Fruit fly (Drosophila melanogaster) whole organism, embryonic: ENCODE data around the gene CG32708.

Experiments used
- Bgb ChIP-seq: fragments of 200-800 bp; sonication (Bioruptor generic); IDR thresholded peaks from 2 replicates; pipeline ENCODE4 v1.3.6; 2022; ENCODE audit warnings: missing biosample characterization, missing genetic modification characterization; ENCODE audit not compliant: partially characterized antibody
- Bteb2 ChIP-seq: fragments of 200-800 bp; sonication (Bioruptor generic); optimal IDR thresholded peaks from 2 replicates; lab custom pipeline; 2016; ENCODE audit warnings: missing biosample characterization, missing genetic modification characterization
- CG1024 ChIP-seq: fragments of 200-800 bp; sonication (Bioruptor generic); IDR thresholded peaks from 2 replicates; pipeline ENCODE4 v1.3.6; 2022; ENCODE audit warnings: missing biosample characterization, missing genetic modification characterization
- CG11504 ChIP-seq: fragments of 200-800 bp; sonication (Bioruptor generic); optimal IDR thresholded peaks from 3 replicates; lab custom pipeline; 2019; ENCODE audit warnings: missing biosample characterization, mild to moderate bottlenecking, missing genetic modification characterization, moderate library complexity
- CG17186 ChIP-seq: fragments of 200-800 bp; sonication (Bioruptor generic); optimal IDR thresholded peaks from 3 replicates; lab custom pipeline; 2017; ENCODE audit warnings: missing biosample characterization, missing genetic modification reagents, missing genetic modification characterization
- CG17612 ChIP-seq: fragments of 200-800 bp; sonication (Bioruptor generic); IDR thresholded peaks from 2 replicates; pipeline ENCODE4 v1.3.6; 2022; ENCODE audit warnings: missing biosample characterization, missing genetic modification characterization
- CG18262 ChIP-seq: fragments of 200-800 bp; optimal IDR thresholded peaks from 3 replicates; lab custom pipeline; 2019; ENCODE audit warnings: missing biosample characterization, mild to moderate bottlenecking, missing genetic modification characterization, moderate library complexity
- CG2678 ChIP-seq: fragments of 200-800 bp; sonication (Bioruptor generic); optimal IDR thresholded peaks from 3 replicates; lab custom pipeline; 2019; ENCODE audit warnings: missing biosample characterization, mild to moderate bottlenecking, missing genetic modification characterization, moderate library complexity
- CG31441 ChIP-seq: fragments of 200-800 bp; sonication (Bioruptor generic); IDR thresholded peaks from 2 replicates; pipeline ENCODE4 v1.3.6; 2022; ENCODE audit warnings: missing biosample characterization, missing genetic modification characterization
- CG33213 ChIP-seq: fragments of 200-800 bp; sonication (Bioruptor generic); optimal IDR thresholded peaks from 3 replicates; lab custom pipeline; 2016; ENCODE audit warnings: missing biosample characterization, missing genetic modification characterization
- CG34224 ChIP-seq: fragments of 200-800 bp; sonication (Bioruptor generic); IDR thresholded peaks from 3 replicates; pipeline ENCODE4 v1.3.6; 2022; ENCODE audit warnings: missing biosample characterization, missing genetic modification characterization; ENCODE audit not compliant: partially characterized antibody
- CG4854 ChIP-seq: fragments of 200-800 bp; sonication (Bioruptor generic); optimal IDR thresholded peaks from 2 replicates; lab custom pipeline; 2016; ENCODE audit warnings: missing biosample characterization, missing genetic modification characterization, inconsistent platforms
- CG7745 ChIP-seq: fragments of 200-800 bp; sonication (Bioruptor generic); optimal IDR thresholded peaks from 2 replicates; lab custom pipeline; 2018; ENCODE audit warnings: missing biosample characterization, mild to moderate bottlenecking, missing genetic modification characterization, moderate library complexity
- CG7928 ChIP-seq: fragments of 200-800 bp; sonication (Bioruptor generic); optimal IDR thresholded peaks from 2 replicates; lab custom pipeline; 2017; ENCODE audit warnings: missing biosample characterization, mild to moderate bottlenecking, missing genetic modification characterization
- CG8281 ChIP-seq: fragments of 200-800 bp; sonication (Bioruptor generic); optimal IDR thresholded peaks from 2 replicates; lab custom pipeline; 2018; ENCODE audit warnings: missing biosample characterization, mild to moderate bottlenecking, missing genetic modification characterization, moderate library complexity
- CG8765 ChIP-seq: fragments of 200-800 bp; sonication (Bioruptor generic); IDR thresholded peaks from 2 replicates; pipeline ENCODE4 v1.3.6; 2022; ENCODE audit warnings: missing biosample characterization, missing genetic modification characterization
- Camta ChIP-seq: fragments of 200-800 bp; sonication (Bioruptor generic); optimal IDR thresholded peaks from 2 replicates; lab custom pipeline; 2016; ENCODE audit warnings: missing biosample characterization, missing genetic modification characterization
- Ets65A ChIP-seq: fragments of 200-800 bp; sonication (Bioruptor generic); peaks from one replicate; lab custom pipeline; 2016; ENCODE audit warnings: missing biosample characterization, missing genetic modification characterization
- Ets97D ChIP-seq: fragments of 200-800 bp; sonication (Bioruptor generic); optimal IDR thresholded peaks from 3 replicates; lab custom pipeline; 2016; ENCODE audit warnings: missing biosample characterization, missing genetic modification characterization
- Gug ChIP-seq: fragments of 200-800 bp; sonication (Bioruptor generic); IDR thresholded peaks from 4 replicates; pipeline ENCODE4 v1.3.6; 2022; ENCODE audit warnings: missing biosample characterization, missing genetic modification characterization
- HmgZ ChIP-seq: fragments of 200-800 bp; sonication (Bioruptor generic); optimal IDR thresholded peaks from 2 replicates; lab custom pipeline; 2018; ENCODE audit warnings: missing biosample characterization, mild to moderate bottlenecking, missing genetic modification characterization
- Hr51 ChIP-seq, 2 experiments: fragments of 200-800 bp; sonication (Bioruptor generic); optimal IDR thresholded peaks; 2 replicates in 1 of 2; 3 replicates in 1 of 2; lab custom pipeline; 2016 to 2018; ENCODE audit warnings: missing biosample characterization in 2 of 2, missing genetic modification characterization in 2 of 2, mild to moderate bottlenecking in 1 of 2, moderate library complexity in 1 of 2
- Meics ChIP-seq: fragments of 200-800 bp; sonication (Bioruptor generic); optimal IDR thresholded peaks from 2 replicates; lab custom pipeline; 2017; ENCODE audit warnings: missing biosample characterization, mild to moderate bottlenecking, missing genetic modification characterization
- Neu2 ChIP-seq: fragments of 200-800 bp; sonication (Bioruptor generic); optimal IDR thresholded peaks from 3 replicates; lab custom pipeline; 2016; ENCODE audit warnings: missing biosample characterization, missing genetic modification characterization, borderline replicate concordance
- Optix ChIP-seq: fragments of 200-800 bp; sonication (Bioruptor generic); IDR thresholded peaks from 3 replicates; pipeline ENCODE4 v1.3.6; 2022; ENCODE audit warnings: missing biosample characterization, missing genetic modification characterization
- Ptx1 ChIP-seq: fragments of 200-800 bp; sonication (Bioruptor generic); IDR thresholded peaks from 2 replicates; pipeline ENCODE4 v1.3.6; 2022; ENCODE audit warnings: missing biosample characterization, missing genetic modification characterization
- ap ChIP-seq: fragments of 200-800 bp; sonication (Bioruptor generic); IDR thresholded peaks from 2 replicates; pipeline ENCODE4 v1.3.6; 2022; ENCODE audit warnings: missing biosample characterization, missing genetic modification characterization
- bab2 ChIP-seq: fragments of 200-800 bp; sonication (Bioruptor generic); optimal IDR thresholded peaks from 2 replicates; lab custom pipeline; 2016; ENCODE audit warnings: missing biosample characterization, missing genetic modification characterization
- bowl ChIP-seq: fragments of 200-800 bp; sonication (Bioruptor generic); IDR thresholded peaks from 2 replicates; pipeline ENCODE4 v1.3.6; 2022; ENCODE audit warnings: missing biosample characterization, missing genetic modification characterization
- caup ChIP-seq: fragments of 200-800 bp; sonication (Bioruptor generic); optimal IDR thresholded peaks from 3 replicates; lab custom pipeline; 2017; ENCODE audit warnings: missing biosample characterization, mild to moderate bottlenecking, missing genetic modification characterization, moderate library complexity; ENCODE audit not compliant: severe bottlenecking
- ci ChIP-seq: fragments of 200-800 bp; sonication (Bioruptor generic); IDR thresholded peaks from 3 replicates; pipeline ENCODE4 v1.3.6; 2022; ENCODE audit warnings: missing biosample characterization, missing genetic modification characterization
- crc ChIP-seq: fragments of 200-800 bp; sonication (Bioruptor generic); optimal IDR thresholded peaks from 2 replicates; lab custom pipeline; 2016; ENCODE audit warnings: missing biosample characterization, missing genetic modification characterization
- disco-r ChIP-seq: fragments of 200-800 bp; sonication (Bioruptor generic); optimal IDR thresholded peaks from 2 replicates; lab custom pipeline; 2016; ENCODE audit warnings: missing biosample characterization, missing genetic modification characterization
- dpn ChIP-seq, 2 experiments: fragments of 200-800 bp; sonication (Bioruptor generic); optimal IDR thresholded peaks; 3 replicates each; lab custom pipeline; 2016; ENCODE audit warnings: missing biosample characterization in 2 of 2, missing genetic modification characterization in 2 of 2
- dysf ChIP-seq: fragments of 200-800 bp; sonication (Bioruptor generic); IDR thresholded peaks from 3 replicates; pipeline ENCODE4 v1.3.6; 2022; ENCODE audit warnings: missing biosample characterization, missing genetic modification characterization
- gcm2 ChIP-seq: fragments of 200-800 bp; sonication (Bioruptor generic); optimal IDR thresholded peaks from 2 replicates; lab custom pipeline; 2016; ENCODE audit warnings: missing biosample characterization, missing genetic modification characterization
- gro ChIP-seq: fragments of 200-800 bp; sonication (Bioruptor generic); optimal IDR thresholded peaks from 2 replicates; lab custom pipeline; 2016; ENCODE audit warnings: missing biosample characterization, missing genetic modification characterization
- org-1 ChIP-seq: fragments of 200-800 bp; sonication (Bioruptor generic); optimal IDR thresholded peaks from 2 replicates; lab custom pipeline; 2017; ENCODE audit warnings: missing biosample characterization, missing genetic modification characterization
- rib ChIP-seq: fragments of 200-800 bp; sonication (Bioruptor generic); IDR thresholded peaks from 2 replicates; pipeline ENCODE4 v1.3.6; 2022; ENCODE audit warnings: missing biosample characterization, missing genetic modification characterization
- sc ChIP-seq, 3 experiments: fragments of >200 bp in 2 of 3; fragments of 200-800 bp in 1 of 3; sonication (Bioruptor generic) in 1 of 3; optimal IDR thresholded peaks; 2 replicates in 2 of 3; 3 replicates in 1 of 3; lab custom pipeline; 2017; ENCODE audit warnings: mild to moderate bottlenecking in 1 of 3, missing biosample characterization in 1 of 3, missing genetic modification characterization in 1 of 3, missing genetic modification reagents in 1 of 3
- sima ChIP-seq: fragments of 200-800 bp; sonication (Bioruptor generic); optimal IDR thresholded peaks from 2 replicates; lab custom pipeline; 2016; ENCODE audit warnings: missing biosample characterization, missing genetic modification characterization
- sob ChIP-seq: fragments of 200-800 bp; sonication (Bioruptor generic); IDR thresholded peaks from 2 replicates; pipeline ENCODE4 v1.3.6; 2022; ENCODE audit warnings: missing biosample characterization, missing genetic modification characterization
- sr ChIP-seq: fragments of 200-800 bp; sonication (Bioruptor generic); IDR thresholded peaks from 3 replicates; pipeline ENCODE4 v1.3.6; 2022; ENCODE audit warnings: missing biosample characterization, missing genetic modification characterization
- ssp ChIP-seq: fragments of 200-800 bp; sonication (Bioruptor generic); IDR thresholded peaks from 2 replicates; pipeline ENCODE4 v1.3.6; 2022; ENCODE audit warnings: missing biosample characterization, missing genetic modification characterization
- stwl ChIP-seq: fragments of 200-800 bp; sonication (Bioruptor generic); optimal IDR thresholded peaks from 3 replicates; lab custom pipeline; 2018; ENCODE audit warnings: missing biosample characterization, mild to moderate bottlenecking, missing genetic modification characterization, moderate library complexity
- trem ChIP-seq: fragments of 200-800 bp; optimal IDR thresholded peaks from 3 replicates; lab custom pipeline; 2019; ENCODE audit warnings: missing biosample characterization, mild to moderate bottlenecking, missing genetic modification characterization, moderate library complexity
- usp ChIP-seq: fragments of >200 bp; optimal IDR thresholded peaks from 2 replicates; lab custom pipeline; 2017; ENCODE audit warnings: missing biosample characterization, missing genetic modification characterization
- z ChIP-seq: fragments of 200-800 bp; sonication (Bioruptor generic); IDR thresholded peaks from 3 replicates; pipeline ENCODE4 v1.3.6; 2022; ENCODE audit warnings: missing biosample characterization, missing genetic modification characterization
- zen ChIP-seq: fragments of 200-800 bp; sonication (Bioruptor generic); optimal IDR thresholded peaks from 3 replicates; lab custom pipeline; 2018; ENCODE audit warnings: missing biosample characterization, mild to moderate bottlenecking, missing genetic modification characterization, moderate library complexity
- zfh1 ChIP-seq: fragments of 200-800 bp; sonication (Bioruptor generic); IDR thresholded peaks from 3 replicates; pipeline ENCODE4 v1.3.6; 2022; ENCODE audit warnings: missing biosample characterization, missing genetic modification characterization

CG32708 gene

dm6 chrX:9066802-9067489 is 18.8 kb upstream of the CG32708 start (continued):
- TF ChIP-seq CG7745, result no peak
- no peak for TF ChIP-seq CG4854 (GFP tag; lab: Kevin White, UChicago)
- peak; percentile 10 for TF ChIP-seq Meics (GFP tag; lab: Kevin White, UChicago)
- TF ChIP-seq zen (tag; lab: Kevin White, UChicago), result no peak
- TF ChIP-seq usp (GFP tag; lab: Kevin White, UChicago), result no peak
- no peak for TF ChIP-seq Ets97D (GFP tag; lab: Kevin White, UChicago)
- TF ChIP-seq Hr51 (GFP tag; optimal IDR thresholded peaks at IDR 0.05; lab: Kevin White, UChicago), result peak in 1 of 2 experiments; percentile 43
- TF ChIP-seq Ets65A, result peak; percentile 38
- TF ChIP-seq Gug, result no peak; the same call in 3 of the 4 replicates
- TF ChIP-seq Ptx1 (GFP tag; lab: Robert Waterston, UW), result peak; percentile 61
- no peak for TF ChIP-seq ssp (GFP tag; lab: Robert Waterston, UW)
- TF ChIP-seq CG33213 (GFP tag; lab: Kevin White, UChicago), result no peak
- TF ChIP-seq ap (GFP tag; lab: Robert Waterston, UW), result no peak
- no peak for TF ChIP-seq CG17612 (GFP tag; lab: Robert Waterston, UW)
- 0 out of 3 replicates have a peak, but pooled peaks have one; percentile 21 for TF ChIP-seq zfh1 (GFP tag; lab: Robert Waterston, UW)
- peak in 1 of 2 experiments; percentile 20 for TF ChIP-seq dpn (GFP tag; optimal IDR thresholded peaks at IDR 0.05; lab: Kevin White, UChicago)
- no peak for TF ChIP-seq CG17186
- peak; percentile 57 for TF ChIP-seq CG2678
- no peak for TF ChIP-seq Camta (GFP tag; lab: Kevin White, UChicago)
- TF ChIP-seq rib (GFP tag; lab: Robert Waterston, UW), result no peak
- TF ChIP-seq Neu2, result no peak
- TF ChIP-seq sima (GFP tag; lab: Kevin White, UChicago), result no peak
- TF ChIP-seq trem (tag; lab: Kevin White, UChicago), result no peak
- TF ChIP-seq Bgb (GFP tag; lab: Robert Waterston, UW), result no peak
- no peak for TF ChIP-seq sob (GFP tag; lab: Robert Waterston, UW)
- TF ChIP-seq z (GFP tag; lab: Robert Waterston, UW), result 0 out of 3 replicates have a peak, but pooled peaks have one; percentile 13
- TF ChIP-seq Bteb2 (GFP tag; lab: Kevin White, UChicago), result no peak
- TF ChIP-seq gcm2 (GFP tag; lab: Kevin White, UChicago), result no peak
- TF ChIP-seq CG34224, result no peak
- TF ChIP-seq sr (GFP tag; lab: Robert Waterston, UW), result no peak
- no peak for TF ChIP-seq bab2 (GFP tag; lab: Kevin White, UChicago)
- TF ChIP-seq caup (GFP tag; lab: Kevin White, UChicago), result peak; percentile 17
- no peak for TF ChIP-seq CG8765 (GFP tag; lab: Robert Waterston, UW)
- TF ChIP-seq CG31441 (GFP tag; lab: Robert Waterston, UW), result 0 out of 2 replicates have a peak, but pooled peaks have one; percentile 20
- TF ChIP-seq disco-r (GFP tag; lab: Kevin White, UChicago), result no peak
- TF ChIP-seq HmgZ (tag; lab: Kevin White, UChicago), result no peak
- TF ChIP-seq gro, result no peak
- no peak for TF ChIP-seq crc
- TF ChIP-seq CG11504 (tag; lab: Kevin White, UChicago), result peak; percentile 38
- TF ChIP-seq org-1 (GFP tag; lab: Kevin White, UChicago), result no peak
- TF ChIP-seq Optix (GFP tag; lab: Robert Waterston, UW), result no peak
- TF ChIP-seq dysf (GFP tag; lab: Robert Waterston, UW), result peak; percentile 49; the same call in 2 of the 3 replicates
- peak; percentile 10 for TF ChIP-seq CG18262 (tag; lab: Kevin White, UChicago)
- TF ChIP-seq sc (optimal IDR thresholded peaks at IDR 0.05; lab: Kevin White, UChicago), result no peak
- no peak for TF ChIP-seq sc (GFP tag; optimal IDR thresholded peaks at IDR 0.05; lab: Kevin White, UChicago)
- TF ChIP-seq CG7928 (GFP tag; lab: Kevin White, UChicago), result no peak
- TF ChIP-seq bowl (GFP tag; lab: Robert Waterston, UW), result no peak
- no peak for TF ChIP-seq CG8281 (tag; lab: Kevin White, UChicago)
- TF ChIP-seq ci (GFP tag; lab: Robert Waterston, UW), result 0 out of 3 replicates have a peak, but pooled peaks have one; percentile 17
- TF ChIP-seq stwl, result no peak
- no peak for TF ChIP-seq CG1024
